Worm (Caenorhabditis elegans) whole organism, young adult: ENCODE measurements around the gene F22B7.9.

Experiments used
- B0261.1 ChIP-seq: sonication (generic microtip); optimal IDR thresholded peaks from 2 replicates; lab custom pipeline; 2016; ENCODE audit warnings: mild to moderate bottlenecking, missing genetic modification characterization, moderate library complexity, missing compliant biosample characterization
- F37B4.10 ChIP-seq: fragments of 200-800 bp; sonication (Bioruptor generic); IDR thresholded peaks from 2 replicates; pipeline ENCODE4 v1.3.6; 2022; ENCODE audit warnings: missing genetic modification characterization, missing compliant biosample characterization
- T26A5.8 ChIP-seq: sonication (generic microtip); optimal IDR thresholded peaks from 2 replicates; lab custom pipeline; 2016; ENCODE audit warnings: missing genetic modification characterization, missing compliant biosample characterization
- Y53G8AR.9 ChIP-seq: fragments of 200-800 bp; sonication (Bioruptor generic); conservative IDR thresholded peaks from 2 replicates; pipeline ENCODE4 v1.3.6; 2022; ENCODE audit warnings: missing genetic modification reagents, missing genetic modification characterization, missing compliant biosample characterization
- ama-1 ChIP-seq, 3 experiments: fragments of 150-350 bp in 1 of 3; sonication (generic microtip) in 2 of 3; optimal IDR thresholded peaks; 2 replicates each; lab custom pipeline; 2014 to 2018; ENCODE audit warnings: missing biosample characterization in 2 of 3, missing genetic modification characterization in 2 of 3, missing genetic modification reagents in 2 of 3
- dpl-1 ChIP-seq: fragments of 150-350 bp; optimal IDR thresholded peaks from 2 replicates; lab custom pipeline; 2014; ENCODE audit warnings: missing biosample characterization, missing genetic modification reagents, missing genetic modification characterization
- efl-1 ChIP-seq: fragments of 150-350 bp; optimal IDR thresholded peaks from 2 replicates; lab custom pipeline; 2014; ENCODE audit warnings: missing biosample characterization, missing genetic modification reagents, missing genetic modification characterization
- lin-35 ChIP-seq, 3 experiments: fragments of 150-350 bp in 2 of 3; sonication (generic microtip) in 1 of 3; optimal IDR thresholded peaks; 2 replicates each; lab custom pipeline; 2014 to 2018; ENCODE audit warnings: missing biosample characterization in 3 of 3, missing genetic modification characterization in 3 of 3, missing genetic modification reagents in 3 of 3
- lir-1 ChIP-seq: fragments of 200-800 bp; sonication (Bioruptor generic); conservative IDR thresholded peaks from 2 replicates; pipeline ENCODE4 v1.3.6; 2022; ENCODE audit warnings: missing genetic modification reagents, missing genetic modification characterization, missing compliant biosample characterization
- nfyb-1 ChIP-seq: fragments of 200-800 bp; sonication (Bioruptor generic); IDR thresholded peaks from 2 replicates; pipeline ENCODE4 v1.3.6; 2022; ENCODE audit warnings: missing genetic modification reagents, missing genetic modification characterization, missing compliant biosample characterization
- pha-4 ChIP-seq: fragments of 150-350 bp; sonication (generic microtip); optimal IDR thresholded peaks from 2 replicates; lab custom pipeline; 2014; ENCODE audit warnings: missing biosample characterization, missing genetic modification reagents, missing genetic modification characterization
- snpc-1.3 ChIP-seq: sonication (generic microtip); optimal IDR thresholded peaks from 2 replicates; lab custom pipeline; 2017; ENCODE audit warnings: missing genetic modification characterization, mild to moderate bottlenecking, missing compliant biosample characterization, antibody characterized with exemption, moderate library complexity, missing genotype, missing genetic modification reagents; ENCODE audit not compliant: insufficient read depth
- snpc-3.4 ChIP-seq: sonication (generic microtip); optimal IDR thresholded peaks from 2 replicates; lab custom pipeline; 2017; ENCODE audit warnings: missing genetic modification characterization, mild to moderate bottlenecking, missing compliant biosample characterization, antibody characterized with exemption, moderate library complexity, missing genotype, missing genetic modification reagents

DNA sequence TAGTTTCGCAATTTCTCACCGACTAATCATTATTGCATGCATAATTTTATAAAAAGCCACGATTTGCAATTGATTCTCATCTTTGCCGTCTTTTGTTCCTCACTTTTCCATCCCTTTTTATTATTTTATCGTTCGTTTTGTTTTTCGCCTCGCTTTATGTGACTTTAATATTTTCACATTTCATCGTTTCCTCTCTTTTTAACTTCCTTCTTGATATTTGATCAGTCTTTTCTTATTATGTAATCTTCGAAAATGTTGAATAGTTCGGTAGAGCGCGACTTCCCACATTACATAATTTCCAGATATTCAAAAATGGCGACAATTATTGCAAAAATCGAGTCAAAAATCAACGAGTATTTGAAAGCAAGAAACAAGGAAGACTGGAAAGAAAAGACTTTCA, 48.2 kb downstream of the F22B7.9 start, which contains the start of gene C06E1.1:
- no peak for TF ChIP-seq efl-1 (GFP tag; lab: Kevin White, UChicago)
- TF ChIP-seq lir-1 (GFP tag; lab: Robert Waterston, UW): no peak
- no peak for TF ChIP-seq dpl-1 (GFP tag; lab: Kevin White, UChicago)
- TF ChIP-seq lin-35 (GFP tag; optimal IDR thresholded peaks at IDR 0.05; lab: Kevin White, UChicago): no peak
- TF ChIP-seq T26A5.8 (tag; lab: Kevin White, UChicago): no peak
- no peak for TF ChIP-seq Y53G8AR.9 (GFP tag; lab: Robert Waterston, UW)
- no peak for TF ChIP-seq ama-1 (optimal IDR thresholded peaks at IDR 0.05; lab: Kevin White, UChicago)
- no peak for TF ChIP-seq ama-1 (GFP tag; optimal IDR thresholded peaks at IDR 0.05; lab: Kevin White, UChicago)
- TF ChIP-seq pha-4: no peak
- no peak for TF ChIP-seq snpc-3.4
- TF ChIP-seq nfyb-1: no peak
- TF ChIP-seq snpc-1.3: no peak
- no peak for TF ChIP-seq F37B4.10 (GFP tag; lab: Robert Waterston, UW)
- no peak for TF ChIP-seq B0261.1 (tag; lab: Kevin White, UChicago)
